Fruit fly (Drosophila melanogaster): Measurements from ENCODE around the gene CG14332.

DNA sequence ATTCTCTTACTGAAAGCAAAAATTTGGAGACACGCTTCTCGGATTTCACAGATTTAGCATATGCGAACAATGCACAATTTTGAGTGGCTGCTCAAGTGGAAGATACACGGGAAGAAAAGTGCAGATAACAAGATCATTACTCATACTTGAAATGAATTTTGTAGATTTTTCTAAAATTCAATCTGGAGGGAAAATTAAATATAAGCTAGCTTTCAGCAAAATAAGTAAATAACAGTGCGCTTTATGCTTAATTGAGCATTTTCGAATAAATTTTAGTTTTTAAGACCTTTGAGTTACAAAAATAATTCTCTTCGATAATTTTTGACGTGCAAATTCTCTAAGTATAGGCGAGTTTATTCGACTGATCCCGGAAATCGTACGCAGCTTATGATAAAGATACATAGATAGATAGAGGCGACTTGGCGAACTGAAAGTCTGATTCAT, 21.3 kb downstream of the CG14332 start:
- TF ChIP-seq Eip75B (GFP tag; optimal IDR thresholded peaks at IDR 0.05): peak; percentile 77
- peak; percentile 67 for TF ChIP-seq CG6276 (GFP tag; optimal IDR thresholded peaks at IDR 0.05)
- TF ChIP-seq CG15336 (GFP tag; IDR thresholded peaks at IDR 0.05): peak; percentile 48
- TF ChIP-seq fd85E (GFP tag; optimal IDR thresholded peaks at IDR 0.05): peak; percentile 20
